Fruit fly (Drosophila melanogaster) whole organism, larva: ENCODE data around the gene Paf-AHalpha.
"Not testable (repeated sequence)": the region's sequence is repeated elsewhere in the genome, so short reads cannot be mapped to it uniquely, and the experiment has no call there.

Experiments used
- noc ChIP-seq: fragments of 200-800 bp; sonication (Bioruptor generic); optimal IDR thresholded peaks from 3 replicates; lab custom pipeline; 2019; ENCODE audit warnings: missing biosample characterization, mild to moderate bottlenecking, missing genetic modification characterization, moderate library complexity

Paf-AHalpha gene

dm6 chrX:15804790-15805189, 19.4 kb upstream of the Paf-AHalpha start:
- no peak for TF ChIP-seq noc (tag; lab: Kevin White, UChicago)

DNA sequence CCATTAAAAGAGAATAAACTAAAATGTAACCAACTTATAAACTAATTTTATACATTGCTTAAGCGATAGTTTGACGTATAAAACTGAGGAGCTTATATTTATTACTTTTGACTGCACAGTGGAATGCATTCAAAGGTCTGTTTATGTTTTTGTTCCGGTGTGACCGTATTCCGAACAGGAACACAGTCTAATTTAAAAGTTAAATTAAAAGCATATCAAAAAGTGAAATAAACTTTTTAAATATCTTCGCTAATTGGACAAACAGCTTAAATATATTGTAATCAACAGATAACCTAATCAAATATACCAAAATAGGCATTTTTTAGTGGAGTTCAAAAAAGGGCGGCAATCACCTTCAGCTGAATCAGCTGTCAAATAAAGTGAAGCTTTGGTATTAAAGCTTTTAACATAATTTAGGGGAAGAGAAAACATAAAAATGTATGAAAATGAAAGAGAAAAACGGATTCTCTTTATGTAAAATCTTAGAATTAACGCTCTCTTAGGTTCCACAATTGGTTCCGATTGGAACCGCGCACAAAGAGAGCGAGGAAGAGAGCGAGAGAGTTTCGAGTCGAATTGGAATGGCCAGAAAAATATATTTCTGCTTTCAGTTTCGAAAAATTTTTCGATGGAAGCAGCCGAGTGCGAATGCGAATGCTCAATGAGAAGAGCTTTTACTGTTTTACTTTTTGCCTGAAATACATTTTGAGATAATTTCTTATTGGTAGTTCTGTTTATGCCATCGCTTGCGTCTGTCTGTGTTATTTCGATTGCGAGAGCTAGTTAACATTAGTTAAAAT, 18.6 kb upstream of the Paf-AHalpha start, which contains the start of the genes PGRP-LE and sd:
TSS of gene PGRP-LE (minus strand) at position 117 of the 800 bp plus-strand sequence.
TSS of gene sd (plus strand) at position 607 of the 800 bp plus-strand sequence.
- TF ChIP-seq noc (tag; lab: Kevin White, UChicago): no peak

- TF ChIP-seq noc (tag; lab: Kevin White, UChicago): no peak
These were observed 17.7 kb upstream of the Paf-AHalpha start for dm6 chrX:15802880-15803650.

DNA sequence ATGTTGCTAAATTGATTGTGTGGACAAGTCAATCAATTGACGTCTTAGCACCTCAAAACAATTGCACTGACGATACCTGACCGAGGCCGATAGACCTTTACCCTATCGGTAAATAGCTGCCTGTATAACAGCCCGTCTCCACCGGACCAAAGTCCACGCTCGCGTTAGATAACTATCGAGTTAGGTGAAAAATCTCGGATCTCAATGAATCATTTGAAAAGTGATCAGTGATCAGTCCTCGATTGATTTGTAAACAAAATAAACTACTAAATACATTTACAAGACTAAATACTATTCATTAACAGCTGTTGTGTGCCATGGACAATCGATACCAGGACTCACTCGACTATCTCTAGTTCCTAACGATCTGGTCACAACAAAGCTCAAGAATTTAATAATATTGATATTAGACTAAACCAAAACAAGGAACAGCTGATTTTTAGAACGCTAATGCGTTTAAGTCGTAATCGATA, 13.7 kb upstream of the Paf-AHalpha start, which contains the start of the genes sordd2 and CG15602:
TSS of gene sordd2 (minus strand) at position 78 of the 473 bp plus-strand sequence.
TSS of gene CG15602 (plus strand) at position 342 of the 473 bp plus-strand sequence.
- TF ChIP-seq noc (tag; lab: Kevin White, UChicago): not testable (repeated sequence)

DNA sequence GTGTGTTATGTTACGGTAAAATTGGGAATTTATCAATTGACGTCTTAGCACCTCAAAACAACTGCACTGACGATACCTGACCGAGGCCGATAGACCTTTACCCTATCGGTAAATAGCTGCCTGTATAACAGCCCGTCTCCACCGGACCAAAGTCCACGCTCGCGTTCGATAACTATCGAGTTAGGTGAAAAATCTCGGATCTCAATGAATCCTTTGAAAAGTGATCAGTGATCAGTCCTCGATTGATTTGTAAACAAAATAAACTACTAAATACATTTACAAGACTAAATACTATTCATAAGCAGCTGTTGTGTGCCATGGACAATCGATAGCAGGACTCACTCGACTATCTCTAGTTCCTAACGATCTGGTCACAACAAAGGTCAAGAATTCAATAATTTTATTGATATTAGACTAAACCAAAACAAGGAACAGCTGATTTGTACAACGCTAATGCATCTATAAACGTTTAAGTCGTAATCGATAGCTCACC, 10.6 kb upstream of the Paf-AHalpha start, which contains the start of gene sordd1:
TSS of gene sordd1 (minus strand) at position 78 of the 493 bp plus-strand sequence.
- not testable (repeated sequence) for TF ChIP-seq noc (tag; lab: Kevin White, UChicago)

dm6 chrX:15788235-15789187, 3.1 kb upstream of the Paf-AHalpha start, which contains the start of gene Rhp:
Gene Rhp (plus strand): TSS chrX:15788897.
- TF ChIP-seq noc (tag; lab: Kevin White, UChicago): no peak

dm6 chrX:15786242-15786641, 859 bp upstream of the Paf-AHalpha start:
- TF ChIP-seq noc (tag; lab: Kevin White, UChicago): no peak

dm6 chrX:15783610-15784009, 1.8 kb downstream of the Paf-AHalpha start, which contains the start of gene Efhc1.1:
Gene Efhc1.1 (minus strand): TSS chrX:15783710.
- TF ChIP-seq noc (tag; lab: Kevin White, UChicago): no peak

dm6 chrX:15778846-15779245, 6.5 kb downstream of the Paf-AHalpha start, which contains the start of gene CG43673:
Gene CG43673 (plus strand): TSS chrX:15779146.
- no peak for TF ChIP-seq noc (tag; lab: Kevin White, UChicago)

DNA sequence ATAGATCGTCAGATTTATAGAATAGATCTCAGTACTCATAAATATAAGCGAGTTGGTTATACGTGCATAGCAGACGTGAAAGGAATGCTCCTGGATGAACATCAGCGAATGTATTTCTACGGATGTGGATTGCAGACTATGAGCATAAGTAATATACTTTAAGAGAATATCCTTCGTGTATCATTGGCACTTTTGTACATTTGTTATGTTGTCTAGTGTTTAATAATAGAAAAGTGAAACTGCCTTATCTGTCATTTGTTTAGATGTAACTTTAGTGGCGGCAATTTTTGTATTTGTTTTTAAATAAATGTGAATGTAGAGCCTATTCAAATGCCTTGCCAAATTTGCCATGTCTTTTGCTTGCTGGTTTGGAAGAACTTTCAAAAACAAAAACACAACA, 12.7 kb downstream of the Paf-AHalpha start, which contains the start of gene CG43672:
TSS of gene CG43672 (plus strand) at position 301 of the 400 bp plus-strand sequence.
- no peak for TF ChIP-seq noc (tag; lab: Kevin White, UChicago)

DNA sequence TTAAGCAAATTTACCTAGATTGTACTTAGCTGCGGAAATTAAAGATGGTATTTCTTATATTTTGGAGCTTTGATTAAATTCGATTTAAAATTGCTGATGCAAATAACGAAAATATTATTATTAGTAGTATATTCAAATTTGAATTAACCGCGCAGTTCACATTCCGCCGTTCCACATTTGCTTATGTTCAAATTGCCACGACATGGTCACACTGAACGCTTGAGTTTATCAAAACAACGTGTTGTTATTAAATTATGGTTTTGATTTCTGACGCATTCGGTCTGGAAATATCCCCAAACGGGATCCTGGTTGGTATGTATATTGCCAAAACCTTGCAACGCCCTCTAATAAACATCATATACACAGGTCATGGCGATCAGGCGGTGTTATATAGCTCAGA, 15.9 kb downstream of the Paf-AHalpha start, which contains the start of gene CG33172:
TSS of gene CG33172 (plus strand) at position 208 of the 400 bp plus-strand sequence.
- no peak for TF ChIP-seq noc (tag; lab: Kevin White, UChicago)

DNA sequence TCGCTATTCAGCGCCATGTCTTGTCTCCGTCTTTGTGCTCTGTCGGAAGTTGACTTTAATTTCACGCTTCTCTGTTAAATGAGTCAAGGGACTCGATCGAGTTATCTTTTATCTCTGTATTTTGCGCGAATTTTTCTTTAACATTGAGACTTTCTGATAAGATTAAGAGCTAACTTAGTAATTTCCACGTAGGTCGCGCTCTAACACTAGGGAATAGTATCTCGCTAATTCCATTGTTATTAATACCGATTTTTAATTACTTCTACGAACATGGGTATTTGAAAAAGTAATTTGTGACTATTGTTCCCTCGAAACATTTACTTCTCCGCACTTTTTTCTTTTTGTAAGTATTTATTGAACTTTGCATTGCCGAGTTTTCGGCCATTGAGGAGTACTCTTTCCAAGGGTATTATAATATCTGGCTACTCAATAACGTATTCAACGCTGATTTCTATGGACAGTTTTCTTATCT, 19.0 kb downstream of the Paf-AHalpha start, which contains the start of gene CG8952:
TSS of gene CG8952 (minus strand) at position 51 of the 472 bp plus-strand sequence.
- no peak for TF ChIP-seq noc (tag; lab: Kevin White, UChicago)

dm6 chrX:15762723-15763122, 22.7 kb downstream of the Paf-AHalpha start, which contains the start of gene Polr3A:
Gene Polr3A (plus strand): TSS chrX:15762956.
- no peak for TF ChIP-seq noc (tag; lab: Kevin White, UChicago)

dm6 chrX:15761298-15761640, 24.1 kb downstream of the Paf-AHalpha start:
- TF ChIP-seq noc (tag; lab: Kevin White, UChicago): no peak
